Fruit fly (Drosophila melanogaster) whole organism, embryonic: ENCODE data around the gene CG12659.
A peak's percentile ranks its signal among the peaks of the same experiment; 100 is the strongest.

Experiments
- CG10274 ChIP-seq: fragments of 200-800 bp; sonication (Bioruptor generic); optimal IDR thresholded peaks from 3 replicates; lab custom pipeline; 2017; ENCODE audit warnings: missing biosample characterization, mild to moderate bottlenecking, missing genetic modification characterization
- CG10654 ChIP-seq: fragments of 200-800 bp; sonication (Bioruptor generic); optimal IDR thresholded peaks from 2 replicates; lab custom pipeline; 2016; ENCODE audit warnings: missing biosample characterization, missing genetic modification characterization
- CG11723 ChIP-seq: fragments of 200-800 bp; sonication (Bioruptor generic); optimal IDR thresholded peaks from 2 replicates; lab custom pipeline; 2017; ENCODE audit warnings: missing biosample characterization, mild to moderate bottlenecking, missing genetic modification characterization
- CG12071 ChIP-seq: fragments of 200-800 bp; sonication (Bioruptor generic); optimal IDR thresholded peaks from 3 replicates; lab custom pipeline; 2018; ENCODE audit warnings: missing biosample characterization, mild to moderate bottlenecking, missing genetic modification characterization
- CG12744 ChIP-seq: fragments of 200-800 bp; sonication (Bioruptor generic); optimal IDR thresholded peaks from 2 replicates; lab custom pipeline; 2016; ENCODE audit warnings: missing biosample characterization, missing genetic modification characterization
- CG13123 ChIP-seq: fragments of 200-800 bp; sonication (Bioruptor generic); optimal IDR thresholded peaks from 2 replicates; lab custom pipeline; 2016; ENCODE audit warnings: missing biosample characterization, missing genetic modification characterization
- CG13775 ChIP-seq: fragments of 200-800 bp; sonication (Bioruptor generic); optimal IDR thresholded peaks from 3 replicates; lab custom pipeline; 2017; ENCODE audit warnings: missing biosample characterization, mild to moderate bottlenecking, missing genetic modification characterization
- CG15269 ChIP-seq: fragments of 200-800 bp; sonication (Bioruptor generic); optimal IDR thresholded peaks from 2 replicates; lab custom pipeline; 2018; ENCODE audit warnings: missing biosample characterization, mild to moderate bottlenecking, missing genetic modification characterization, moderate library complexity
- CG15696 ChIP-seq: fragments of 200-800 bp; sonication (Bioruptor generic); optimal IDR thresholded peaks from 2 replicates; lab custom pipeline; 2019; ENCODE audit warnings: missing biosample characterization, mild to moderate bottlenecking, missing genetic modification characterization, moderate library complexity
- CG1602 ChIP-seq: fragments of 200-800 bp; sonication (Bioruptor generic); optimal IDR thresholded peaks from 3 replicates; lab custom pipeline; 2016; ENCODE audit warnings: missing biosample characterization, missing genetic modification characterization
- CG1647 ChIP-seq: fragments of 200-800 bp; sonication (Bioruptor generic); optimal IDR thresholded peaks from 3 replicates; lab custom pipeline; 2016; ENCODE audit warnings: missing biosample characterization, missing genetic modification characterization
- CG16813 ChIP-seq: fragments of 200-800 bp; sonication (Bioruptor generic); IDR thresholded peaks from 3 replicates; pipeline ENCODE4 v1.3.6; 2022; ENCODE audit warnings: missing biosample characterization, missing genetic modification characterization; ENCODE audit not compliant: partially characterized antibody
- CG17359 ChIP-seq: fragments of 200-800 bp; sonication (Bioruptor generic); optimal IDR thresholded peaks from 3 replicates; lab custom pipeline; 2018; ENCODE audit warnings: missing biosample characterization, mild to moderate bottlenecking, missing genetic modification characterization, moderate library complexity
- CG18476 ChIP-seq: fragments of 200-800 bp; sonication (Bioruptor generic); optimal IDR thresholded peaks from 2 replicates; lab custom pipeline; 2016; ENCODE audit warnings: missing biosample characterization, mild to moderate bottlenecking, missing genetic modification characterization
- CG18764 ChIP-seq: fragments of 200-800 bp; sonication (Bioruptor generic); optimal IDR thresholded peaks from 3 replicates; lab custom pipeline; 2016; ENCODE audit warnings: missing biosample characterization, missing genetic modification characterization
- CG2116 ChIP-seq: fragments of 200-800 bp; sonication (Bioruptor generic); optimal IDR thresholded peaks from 3 replicates; lab custom pipeline; 2018; ENCODE audit warnings: missing biosample characterization, mild to moderate bottlenecking, missing genetic modification characterization
- CG2120 ChIP-seq: fragments of 200-800 bp; sonication (Bioruptor generic); optimal IDR thresholded peaks from 3 replicates; lab custom pipeline; 2016; ENCODE audit warnings: missing biosample characterization, missing genetic modification characterization
- CG30431 ChIP-seq: fragments of 200-800 bp; sonication (Bioruptor generic); optimal IDR thresholded peaks from 2 replicates; lab custom pipeline; 2017; ENCODE audit warnings: missing biosample characterization, missing genetic modification characterization
- CG32772 ChIP-seq: fragments of 200-800 bp; sonication (Bioruptor generic); IDR thresholded peaks from 2 replicates; pipeline ENCODE4 v1.3.6; 2022; ENCODE audit warnings: missing biosample characterization, missing genetic modification characterization
- CG34376 ChIP-seq: fragments of 200-800 bp; sonication (Bioruptor generic); optimal IDR thresholded peaks from 2 replicates; lab custom pipeline; 2018; ENCODE audit warnings: missing biosample characterization, mild to moderate bottlenecking, missing genetic modification characterization
- CG4282 ChIP-seq: fragments of 200-800 bp; sonication (Bioruptor generic); optimal IDR thresholded peaks from 2 replicates; lab custom pipeline; 2016; ENCODE audit warnings: missing biosample characterization, missing genetic modification characterization
- CG4404 ChIP-seq: fragments of 200-800 bp; sonication (Bioruptor generic); IDR thresholded peaks from 2 replicates; pipeline ENCODE4 v1.3.6; 2022; ENCODE audit warnings: missing biosample characterization, missing genetic modification characterization
- CG6854 ChIP-seq: fragments of 200-800 bp; sonication (Bioruptor generic); optimal IDR thresholded peaks from 3 replicates; lab custom pipeline; 2017; ENCODE audit warnings: missing biosample characterization, mild to moderate bottlenecking, missing genetic modification characterization
- CG7556 ChIP-seq: fragments of 200-800 bp; sonication (Bioruptor generic); optimal IDR thresholded peaks from 2 replicates; lab custom pipeline; 2017; ENCODE audit warnings: missing biosample characterization, mild to moderate bottlenecking, missing genetic modification characterization
- CG7786 ChIP-seq: fragments of 200-800 bp; sonication (Bioruptor generic); optimal IDR thresholded peaks from 2 replicates; lab custom pipeline; 2016; ENCODE audit warnings: missing biosample characterization, missing genetic modification characterization
- CG8290 ChIP-seq, 3 experiments: fragments of 200-800 bp; sonication (Bioruptor generic); optimal IDR thresholded peaks; 2 replicates each; lab custom pipeline; 2016 to 2019; ENCODE audit warnings: missing biosample characterization in 3 of 3, missing genetic modification characterization in 3 of 3, mild to moderate bottlenecking in 2 of 3, moderate library complexity in 1 of 3
- CG9437 ChIP-seq: fragments of 200-800 bp; sonication (Bioruptor generic); optimal IDR thresholded peaks from 2 replicates; lab custom pipeline; 2018; ENCODE audit warnings: missing biosample characterization, mild to moderate bottlenecking, missing genetic modification characterization
- D19B ChIP-seq: fragments of 200-800 bp; sonication (Bioruptor generic); optimal IDR thresholded peaks from 2 replicates; lab custom pipeline; 2017; ENCODE audit warnings: missing biosample characterization, mild to moderate bottlenecking, missing genetic modification characterization
- HmgD ChIP-seq: fragments of 200-800 bp; sonication (Bioruptor generic); optimal IDR thresholded peaks from 3 replicates; lab custom pipeline; 2016; ENCODE audit warnings: missing biosample characterization, missing genetic modification characterization
- Sin3A ChIP-seq: fragments of >200 bp; optimal IDR thresholded peaks from 2 replicates; lab custom pipeline; 2018
- Stat92E ChIP-seq, 3 experiments: fragments of >200 bp in 2 of 3; fragments of 200-800 bp in 1 of 3; sonication (Bioruptor generic) in 1 of 3; optimal IDR thresholded peaks; 2 replicates each; lab custom pipeline; 2017 to 2019; ENCODE audit warnings: missing biosample characterization in 3 of 3, missing genetic modification characterization in 3 of 3, mild to moderate bottlenecking in 1 of 3, moderate library complexity in 1 of 3
- ab ChIP-seq: fragments of 200-800 bp; sonication (Bioruptor generic); optimal IDR thresholded peaks from 2 replicates; lab custom pipeline; 2016; ENCODE audit warnings: missing biosample characterization, missing genetic modification characterization
- ara ChIP-seq: fragments of 200-800 bp; sonication (Bioruptor generic); IDR thresholded peaks from 2 replicates; pipeline ENCODE4 v1.3.6; 2022; ENCODE audit warnings: missing biosample characterization, missing genetic modification characterization
- dmrt99B ChIP-seq: fragments of 200-800 bp; sonication (Bioruptor generic); optimal IDR thresholded peaks from 2 replicates; lab custom pipeline; 2018; ENCODE audit warnings: missing biosample characterization, mild to moderate bottlenecking, missing genetic modification characterization, moderate library complexity
- grn ChIP-seq: fragments of 200-800 bp; sonication (Bioruptor generic); optimal IDR thresholded peaks from 3 replicates; lab custom pipeline; 2017; ENCODE audit warnings: missing biosample characterization, missing genetic modification characterization
- her ChIP-seq: fragments of 200-800 bp; sonication (Bioruptor generic); optimal IDR thresholded peaks from 2 replicates; lab custom pipeline; 2016; ENCODE audit warnings: missing biosample characterization, missing genetic modification characterization
- hth ChIP-seq: fragments of >200 bp; optimal IDR thresholded peaks from 2 replicates; lab custom pipeline; 2017; ENCODE audit warnings: inconsistent platforms
- insv ChIP-seq, 2 experiments: fragments of 200-800 bp; sonication (Bioruptor generic); optimal IDR thresholded peaks; 3 replicates each; lab custom pipeline; 2016 to 2018; ENCODE audit warnings: missing biosample characterization in 2 of 2, missing genetic modification characterization in 2 of 2
- klu ChIP-seq: fragments of 200-800 bp; sonication (Bioruptor generic); IDR thresholded peaks from 2 replicates; pipeline ENCODE4 v1.3.6; 2022; ENCODE audit warnings: missing biosample characterization, missing genetic modification characterization
- lab ChIP-seq: fragments of 200-800 bp; sonication (Bioruptor generic); optimal IDR thresholded peaks from 3 replicates; lab custom pipeline; 2017; ENCODE audit warnings: missing biosample characterization, missing genetic modification characterization, mild to moderate bottlenecking, moderate library complexity, missing genetic modification reagents
- p53 ChIP-seq: fragments of 200-800 bp; sonication (Bioruptor generic); optimal IDR thresholded peaks from 2 replicates; lab custom pipeline; 2016; ENCODE audit warnings: missing biosample characterization, missing genetic modification characterization
- phol ChIP-seq: fragments of 200-800 bp; sonication (Bioruptor generic); optimal IDR thresholded peaks from 3 replicates; lab custom pipeline; 2018; ENCODE audit warnings: missing biosample characterization, mild to moderate bottlenecking, missing genetic modification characterization, moderate library complexity
- seq ChIP-seq: fragments of 200-800 bp; sonication (Bioruptor generic); IDR thresholded peaks from 2 replicates; pipeline ENCODE4 v1.3.6; 2022; ENCODE audit warnings: missing biosample characterization, missing genetic modification characterization
- shn ChIP-seq: fragments of 200-800 bp; sonication (Bioruptor generic); optimal IDR thresholded peaks from 3 replicates; lab custom pipeline; 2016; ENCODE audit warnings: missing biosample characterization, missing genetic modification characterization
- sima ChIP-seq: fragments of 200-800 bp; sonication (Bioruptor generic); optimal IDR thresholded peaks from 2 replicates; lab custom pipeline; 2016; ENCODE audit warnings: missing biosample characterization, missing genetic modification characterization
- sob ChIP-seq: fragments of 200-800 bp; sonication (Bioruptor generic); IDR thresholded peaks from 2 replicates; pipeline ENCODE4 v1.3.6; 2022; ENCODE audit warnings: missing biosample characterization, missing genetic modification characterization
- unpg ChIP-seq: fragments of 200-800 bp; sonication (Bioruptor generic); optimal IDR thresholded peaks from 3 replicates; lab custom pipeline; 2018; ENCODE audit warnings: missing biosample characterization, mild to moderate bottlenecking, missing genetic modification characterization, moderate library complexity
- wdn ChIP-seq: fragments of 200-800 bp; sonication (Bioruptor generic); IDR thresholded peaks from 2 replicates; pipeline ENCODE4 v1.3.6; 2022; ENCODE audit warnings: missing biosample characterization, missing genetic modification characterization
- yki ChIP-seq: fragments of >200 bp; optimal IDR thresholded peaks from 3 replicates; lab custom pipeline; 2018
- zen ChIP-seq: fragments of 200-800 bp; sonication (Bioruptor generic); optimal IDR thresholded peaks from 3 replicates; lab custom pipeline; 2018; ENCODE audit warnings: missing biosample characterization, mild to moderate bottlenecking, missing genetic modification characterization, moderate library complexity
- zfh2 ChIP-seq: fragments of 200-800 bp; sonication (Bioruptor generic); optimal IDR thresholded peaks from 2 replicates; lab custom pipeline; 2016; ENCODE audit warnings: missing biosample characterization, missing genetic modification characterization

Gene CG12659

DNA sequence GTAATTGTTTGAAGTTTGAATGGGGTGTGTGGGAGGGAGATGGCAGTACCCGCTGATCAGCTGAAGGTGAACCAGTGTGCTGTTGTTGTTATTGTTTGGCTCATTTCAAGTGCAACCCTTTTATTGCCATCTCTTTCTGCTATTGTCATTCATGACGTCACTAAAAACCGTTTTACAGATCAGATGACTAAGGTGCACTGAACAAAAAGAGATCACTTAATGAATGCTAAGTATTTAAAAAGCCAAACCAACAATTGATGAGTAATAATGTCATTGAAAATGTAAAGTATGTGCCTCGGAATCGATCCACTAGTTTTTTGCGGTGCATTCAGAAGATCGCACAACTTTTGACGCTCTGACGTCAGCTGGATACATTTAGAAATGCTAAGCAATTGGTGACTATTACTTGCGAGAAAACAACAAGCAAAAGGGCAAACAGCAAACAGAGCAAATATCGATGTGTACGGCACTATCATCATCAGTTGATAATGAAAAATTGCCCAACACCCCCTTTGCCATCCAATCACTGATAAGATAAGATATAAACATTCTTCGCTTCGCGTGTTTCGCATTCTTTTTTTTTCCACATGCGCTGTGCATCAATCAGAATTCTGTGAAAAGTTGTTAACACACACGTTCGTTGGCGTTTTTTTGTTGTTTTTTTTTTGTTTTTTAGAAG is 16.7 kb downstream of the CG12659 start (continued):
- TF ChIP-seq CG1647 (GFP tag; lab: Kevin White, UChicago): no peak
- peak; percentile 51 for TF ChIP-seq CG17359 (tag; lab: Kevin White, UChicago)
- no peak for TF ChIP-seq ara (GFP tag; lab: Robert Waterston, UW)
- TF ChIP-seq CG16813 (GFP tag; lab: Robert Waterston, UW): no peak
- TF ChIP-seq p53 (GFP tag; lab: Kevin White, UChicago): no peak
- TF ChIP-seq CG11723: no peak
- no peak for TF ChIP-seq CG15696 (tag; lab: Kevin White, UChicago)
- TF ChIP-seq CG30431 (GFP tag; lab: Kevin White, UChicago): no peak
- TF ChIP-seq CG32772 (GFP tag; lab: Robert Waterston, UW): no peak
- TF ChIP-seq CG8290 (GFP tag; optimal IDR thresholded peaks at IDR 0.05; lab: Kevin White, UChicago): no peak
- TF ChIP-seq CG8290 (tag; optimal IDR thresholded peaks at IDR 0.05; lab: Kevin White, UChicago): peak in 1 of 2 experiments; percentile 55
- peak; percentile 44 for TF ChIP-seq CG2120 (GFP tag; lab: Kevin White, UChicago)
- peak; percentile 39 for TF ChIP-seq CG9437 (GFP tag; lab: Kevin White, UChicago)
- no peak for TF ChIP-seq insv (GFP tag; optimal IDR thresholded peaks at IDR 0.05; lab: Kevin White, UChicago)
- TF ChIP-seq CG12744: no peak
- TF ChIP-seq sob: no peak
- TF ChIP-seq sima: no peak
- TF ChIP-seq CG18764 (GFP tag; lab: Kevin White, UChicago): no peak
- no peak for TF ChIP-seq CG13775
- no peak for TF ChIP-seq wdn (GFP tag; lab: Robert Waterston, UW)
- TF ChIP-seq ab (GFP tag; lab: Kevin White, UChicago): no peak
- no peak for TF ChIP-seq shn (GFP tag; lab: Kevin White, UChicago)
- peak; percentile 12 for TF ChIP-seq grn
- no peak for TF ChIP-seq zen (tag; lab: Kevin White, UChicago)
- TF ChIP-seq CG7786 (GFP tag; lab: Kevin White, UChicago): peak; percentile 15
- TF ChIP-seq CG7556 (GFP tag; lab: Kevin White, UChicago): peak; percentile 14
- TF ChIP-seq CG10274: no peak
- peak; percentile 29 for TF ChIP-seq CG2116 (GFP tag; lab: Kevin White, UChicago)
- TF ChIP-seq Stat92E (GFP tag; optimal IDR thresholded peaks at IDR 0.05; lab: Kevin White, UChicago): no peak
- no peak for TF ChIP-seq CG34376 (GFP tag; lab: Kevin White, UChicago)
- peak; percentile 4 for TF ChIP-seq phol
- peak; percentile 64 for TF ChIP-seq her (GFP tag; lab: Kevin White, UChicago)
- no peak for TF ChIP-seq D19B
- TF ChIP-seq lab (GFP tag; lab: Kevin White, UChicago): peak; percentile 34
- TF ChIP-seq hth (lab: Kevin White, UChicago): no peak
- TF ChIP-seq CG6854 (GFP tag; lab: Kevin White, UChicago): no peak
- TF ChIP-seq unpg: peak; percentile 45
- no peak for TF ChIP-seq CG13123 (GFP tag; lab: Kevin White, UChicago)
- peak; percentile 4 for TF ChIP-seq CG12071 (GFP tag; lab: Kevin White, UChicago)
- no peak for TF ChIP-seq Sin3A (lab: Kevin White, UChicago)
- peak; percentile 47 for TF ChIP-seq dmrt99B (tag; lab: Kevin White, UChicago)
- no peak for TF ChIP-seq HmgD (GFP tag; lab: Kevin White, UChicago)
- no peak for TF ChIP-seq yki (lab: Kevin White, UChicago)
- TF ChIP-seq CG1602 (GFP tag; lab: Kevin White, UChicago): no peak
- no peak for TF ChIP-seq CG4404 (GFP tag; lab: Robert Waterston, UW)
- no peak for TF ChIP-seq CG18476
- no peak for TF ChIP-seq CG4282 (GFP tag; lab: Kevin White, UChicago)
- no peak for TF ChIP-seq seq (GFP tag; lab: Robert Waterston, UW)
- TF ChIP-seq klu: no peak
- peak; percentile 31 for TF ChIP-seq zfh2 (GFP tag; lab: Kevin White, UChicago)
- peak; percentile 50 for TF ChIP-seq CG15269
- TF ChIP-seq CG10654: no peak
